ENCODE assay signal across 1 fruit fly cellular context in genomic region chr3R:26008892-26009539, dm6.
TF ChIP-seq lines count a peak whose summit lies in the region.

No protein-coding gene starts in this region.

TF ChIP-seq in whole organism, embryonic, 481 proteins besides CTCF, POLR2A, EP300 and RAD21 (continued from another document and continues in another):
- TF ChIP-seq pb (GFP tag; optimal IDR thresholded peaks at IDR 0.05; lab: Kevin White, UChicago) (peak; percentile 58), CG7372 (GFP tag; IDR thresholded peaks at IDR 0.05; lab: Robert Waterston, UW) (peak; percentile 82), Poxn (GFP tag; IDR thresholded peaks at IDR 0.05; lab: Robert Waterston, UW) (peak; percentile 63), gcm2 (GFP tag; optimal IDR thresholded peaks at IDR 0.05; lab: Kevin White, UChicago) (peak; percentile 67), CG9609 (GFP tag; optimal IDR thresholded peaks at IDR 0.05; lab: Kevin White, UChicago) (peak; percentile 78), yki (optimal IDR thresholded peaks at IDR 0.05; lab: Kevin White, UChicago) (no peak), CG8765 (GFP tag; IDR thresholded peaks at IDR 0.05; lab: Robert Waterston, UW) (0 out of 2 replicates have a peak, but pooled peaks have one; percentile 53), Antp (GFP tag; optimal IDR thresholded peaks at IDR 0.05; lab: Kevin White, UChicago) (peak; percentile 74), gfzf (GFP tag; optimal IDR thresholded peaks at IDR 0.05; lab: Kevin White, UChicago) (no peak), crol (GFP tag; IDR thresholded peaks at IDR 0.05; lab: Robert Waterston, UW) (peak; percentile 75), slbo (GFP tag; IDR thresholded peaks at IDR 0.05; lab: Robert Waterston, UW) (peak; percentile 78), bbx (GFP tag; IDR thresholded peaks at IDR 0.05; lab: Robert Waterston, UW; ENCODE audit: partially characterized antibody) (no peak), bab2 (GFP tag; optimal IDR thresholded peaks at IDR 0.05; lab: Kevin White, UChicago) (peak; percentile 88), Ets65A (GFP tag; lab: Kevin White, UChicago) (peak; percentile 97), CG2116 (GFP tag; optimal IDR thresholded peaks at IDR 0.05; lab: Kevin White, UChicago) (peak; percentile 34), CG10267 (tag; optimal IDR thresholded peaks at IDR 0.05; lab: Kevin White, UChicago) (peak; percentile 85), Atf3 (GFP tag; optimal IDR thresholded peaks at IDR 0.05; lab: Kevin White, UChicago) (peak; percentile 84), CG14441 (GFP tag; IDR thresholded peaks at IDR 0.05; lab: Robert Waterston, UW) (peak; percentile 86), fd102C (GFP tag; optimal IDR thresholded peaks at IDR 0.05; lab: Kevin White, UChicago) (no peak), CG15601 (tag; optimal IDR thresholded peaks at IDR 0.05; lab: Kevin White, UChicago) (peak; percentile 88), nom (GFP tag; optimal IDR thresholded peaks at IDR 0.05; lab: Kevin White, UChicago) (peak; percentile 94), tna (GFP tag; IDR thresholded peaks at IDR 0.05; lab: Robert Waterston, UW; ENCODE audit: partially characterized antibody) (no peak), lmd (GFP tag; IDR thresholded peaks at IDR 0.05; lab: Robert Waterston, UW) (peak; percentile 89), ham (GFP tag; IDR thresholded peaks at IDR 0.05; lab: Robert Waterston, UW) (no peak), hkb (optimal IDR thresholded peaks at IDR 0.05; lab: Kevin White, UChicago) (no peak), hkb (GFP tag; IDR thresholded peaks at IDR 0.05; lab: Robert Waterston, UW) (peak; percentile 88), Hsf (GFP tag; optimal IDR thresholded peaks at IDR 0.05; lab: Kevin White, UChicago) (peak; percentile 91), CG32772 (GFP tag; IDR thresholded peaks at IDR 0.05; lab: Robert Waterston, UW) (peak; percentile 85), Bteb2 (GFP tag; optimal IDR thresholded peaks at IDR 0.05; lab: Kevin White, UChicago) (peak; percentile 76), CG17385 (GFP tag; optimal IDR thresholded peaks at IDR 0.05; lab: Kevin White, UChicago) (peak; percentile 85), jigr1 (GFP tag; IDR thresholded peaks at IDR 0.05; lab: Robert Waterston, UW) (peak; percentile 63; the same call in 1 of the 3 replicates), CG15696 (tag; optimal IDR thresholded peaks at IDR 0.05; lab: Kevin White, UChicago) (peak; percentile 62), disco-r (GFP tag; optimal IDR thresholded peaks at IDR 0.05; lab: Kevin White, UChicago) (peak; percentile 84), CG8281 (tag; optimal IDR thresholded peaks at IDR 0.05; lab: Kevin White, UChicago) (peak; percentile 62), CG2199 (GFP tag; IDR thresholded peaks at IDR 0.05; lab: Robert Waterston, UW) (0 out of 3 replicates have a peak, but pooled peaks have one; percentile 47), Hmx (GFP tag; optimal IDR thresholded peaks at IDR 0.05; lab: Kevin White, UChicago) (peak; percentile 60), emc (GFP tag; optimal IDR thresholded peaks at IDR 0.05; lab: Kevin White, UChicago) (peak; percentile 31), Spps (tag; optimal IDR thresholded peaks at IDR 0.05; lab: Kevin White, UChicago) (peak; percentile 86), Dad (GFP tag; optimal IDR thresholded peaks at IDR 0.05; lab: Kevin White, UChicago) (peak; percentile 82), CG13424 (tag; optimal IDR thresholded peaks at IDR 0.05; lab: Kevin White, UChicago) (peak; percentile 92), salm (tag; optimal IDR thresholded peaks at IDR 0.05; lab: Kevin White, UChicago) (peak; percentile 78), CG1024 (GFP tag; IDR thresholded peaks at IDR 0.05; lab: Robert Waterston, UW) (peak; percentile 73), CG1529 (GFP tag; optimal IDR thresholded peaks at IDR 0.05; lab: Kevin White, UChicago) (peak; percentile 80), CG9817 (tag; optimal IDR thresholded peaks at IDR 0.05; lab: Kevin White, UChicago) (peak; percentile 78), Sry-δ (GFP tag; optimal IDR thresholded peaks at IDR 0.05; lab: Kevin White, UChicago) (peak; percentile 45), caup (GFP tag; optimal IDR thresholded peaks at IDR 0.05; lab: Kevin White, UChicago; ENCODE audit: severe bottlenecking) (peak; percentile 75), CG4854 (GFP tag; optimal IDR thresholded peaks at IDR 0.05; lab: Kevin White, UChicago) (peak; percentile 74), odd (GFP tag; optimal IDR thresholded peaks at IDR 0.05; lab: Kevin White, UChicago) (peak; percentile 81), Stat92E (GFP tag; optimal IDR thresholded peaks at IDR 0.05; lab: Kevin White, UChicago) (peak in 1 of 3 experiments; percentile 77), HmgZ (tag; optimal IDR thresholded peaks at IDR 0.05; lab: Kevin White, UChicago) (peak; percentile 77), repo (GFP tag; optimal IDR thresholded peaks at IDR 0.05; lab: Kevin White, UChicago) (peak; percentile 80), ato (GFP tag; IDR thresholded peaks at IDR 0.05; lab: Robert Waterston, UW; ENCODE audit: partially characterized antibody) (no peak), pum (GFP tag; optimal IDR thresholded peaks at IDR 0.05; lab: Kevin White, UChicago) (peak; percentile 84), sc (optimal IDR thresholded peaks at IDR 0.05; lab: Kevin White, UChicago) (no peak), sc (GFP tag; optimal IDR thresholded peaks at IDR 0.05; lab: Kevin White, UChicago) (peak; percentile 80), CG15073 (GFP tag; optimal IDR thresholded peaks at IDR 0.05; lab: Kevin White, UChicago) (peak; percentile 63), BEAF-32 (GFP tag; optimal IDR thresholded peaks at IDR 0.05; lab: Kevin White, UChicago) (no peak), CG32767 (GFP tag; IDR thresholded peaks at IDR 0.05; lab: Robert Waterston, UW) (peak; percentile 83), Pdp1 (GFP tag; optimal IDR thresholded peaks at IDR 0.05; lab: Kevin White, UChicago) (peak; percentile 86 to 87), Mes4 (GFP tag; optimal IDR thresholded peaks at IDR 0.05; lab: Kevin White, UChicago) (peak; percentile 84), trem (tag; optimal IDR thresholded peaks at IDR 0.05; lab: Kevin White, UChicago) (peak; percentile 88), CG14965 (GFP tag; optimal IDR thresholded peaks at IDR 0.05; lab: Kevin White, UChicago; ENCODE audit: borderline replicate concordance) (peak; percentile 50), CG3281 (GFP tag; optimal IDR thresholded peaks at IDR 0.05; lab: Kevin White, UChicago) (peak; percentile 86), CG6791 (GFP tag; IDR thresholded peaks at IDR 0.05; lab: Robert Waterston, UW; ENCODE audit: partially characterized antibody) (no peak), Eip74EF (GFP tag; optimal IDR thresholded peaks at IDR 0.05; lab: Kevin White, UChicago) (peak in 1 of 2 experiments; percentile 90), bowl (GFP tag; IDR thresholded peaks at IDR 0.05; lab: Robert Waterston, UW) (peak; percentile 57; the same call in 1 of the 2 replicates), CG6854 (GFP tag; optimal IDR thresholded peaks at IDR 0.05; lab: Kevin White, UChicago) (peak; percentile 75), CG10565 (GFP tag; optimal IDR thresholded peaks at IDR 0.05; lab: Kevin White, UChicago) (no peak), lilli (GFP tag; optimal IDR thresholded peaks at IDR 0.05; lab: Kevin White, UChicago) (peak; percentile 91), CG11085 (GFP tag; IDR thresholded peaks at IDR 0.05; lab: Robert Waterston, UW) (peak; percentile 53; the same call in 1 of the 2 replicates), btn (GFP tag; optimal IDR thresholded peaks at IDR 0.05; lab: Kevin White, UChicago) (peak; percentile 84), zfh1 (GFP tag; IDR thresholded peaks at IDR 0.05; lab: Robert Waterston, UW) (peak; percentile 84), Xrp1 (GFP tag; IDR thresholded peaks at IDR 0.05; lab: Robert Waterston, UW) (peak; percentile 92), Camta (GFP tag; optimal IDR thresholded peaks at IDR 0.05; lab: Kevin White, UChicago) (peak; percentile 90), CG12659 (GFP tag; optimal IDR thresholded peaks at IDR 0.05; lab: Kevin White, UChicago) (peak; percentile 87), lbe (GFP tag; optimal IDR thresholded peaks at IDR 0.05; lab: Kevin White, UChicago) (peak; percentile 95), ranshi (GFP tag; IDR thresholded peaks at IDR 0.05; lab: Robert Waterston, UW) (peak; percentile 85), CkIIα-i1 (GFP tag; IDR thresholded peaks at IDR 0.05; lab: Robert Waterston, UW) (no peak), CG3065 (GFP tag; optimal IDR thresholded peaks at IDR 0.05; lab: Kevin White, UChicago) (peak; percentile 66), cas (GFP tag; IDR thresholded peaks at IDR 0.05; lab: Robert Waterston, UW) (peak; percentile 38; the same call in 1 of the 2 replicates), Hmr (GFP tag; optimal IDR thresholded peaks at IDR 0.05; lab: Kevin White, UChicago) (peak; percentile 78), CG10366 (GFP tag; IDR thresholded peaks at IDR 0.05; lab: Robert Waterston, UW) (peak; percentile 85), wdn (GFP tag; IDR thresholded peaks at IDR 0.05; lab: Robert Waterston, UW) (peak; percentile 58), CG4282 (GFP tag; optimal IDR thresholded peaks at IDR 0.05; lab: Kevin White, UChicago) (peak; percentile 13), abd-A (tag; optimal IDR thresholded peaks at IDR 0.05; lab: Kevin White, UChicago) (peak; percentile 41), Nf-YC (tag; optimal IDR thresholded peaks at IDR 0.05; lab: Kevin White, UChicago) (peak; percentile 72), onecut (GFP tag; IDR thresholded peaks at IDR 0.05; lab: Robert Waterston, UW) (peak; percentile 72), lov (optimal IDR thresholded peaks at IDR 0.05; lab: Kevin White, UChicago) (no peak), lov (GFP tag; IDR thresholded peaks at IDR 0.05; lab: Robert Waterston, UW) (peak; percentile 69; the same call in 1 of the 3 replicates), CG10462 (GFP tag; optimal IDR thresholded peaks at IDR 0.05; lab: Kevin White, UChicago) (peak; percentile 76), CG11456 (GFP tag; IDR thresholded peaks at IDR 0.05; lab: Robert Waterston, UW) (peak; percentile 65; the same call in 1 of the 3 replicates), amos (GFP tag; IDR thresholded peaks at IDR 0.05; lab: Robert Waterston, UW; ENCODE audit: partially characterized antibody) (no peak), fu2 (GFP tag; optimal IDR thresholded peaks at IDR 0.05; lab: Kevin White, UChicago) (peak; percentile 67), Gsc (GFP tag; IDR thresholded peaks at IDR 0.05; lab: Robert Waterston, UW) (peak; percentile 67), CG12104 (GFP tag; optimal IDR thresholded peaks at IDR 0.05; lab: Kevin White, UChicago) (peak; percentile 76), ftz-f1 (GFP tag; optimal IDR thresholded peaks at IDR 0.05; lab: Kevin White, UChicago) (no peak), chinmo (GFP tag; IDR thresholded peaks at IDR 0.05; lab: Robert Waterston, UW; ENCODE audit: partially characterized antibody) (0 out of 4 replicates have a peak, but pooled peaks have one; percentile 22), ab (GFP tag; optimal IDR thresholded peaks at IDR 0.05; lab: Kevin White, UChicago) (peak; percentile 46), D19A (tag; optimal IDR thresholded peaks at IDR 0.05; lab: Kevin White, UChicago) (peak; percentile 89), CG33557 (GFP tag; optimal IDR thresholded peaks at IDR 0.05; lab: Kevin White, UChicago) (peak; percentile 80), CG13775 (GFP tag; optimal IDR thresholded peaks at IDR 0.05; lab: Kevin White, UChicago) (peak; percentile 80), slou (GFP tag; optimal IDR thresholded peaks at IDR 0.05; lab: Kevin White, UChicago) (peak; percentile 37), exex (tag; optimal IDR thresholded peaks at IDR 0.05; lab: Kevin White, UChicago) (peak; percentile 17), Abd-B (GFP tag; optimal IDR thresholded peaks at IDR 0.05; lab: Kevin White, UChicago) (peak; percentile 83), Hr3 (GFP tag; optimal IDR thresholded peaks at IDR 0.05; lab: Kevin White, UChicago) (peak; percentile 86), wek (GFP tag; optimal IDR thresholded peaks at IDR 0.05; lab: Kevin White, UChicago) (peak; percentile 58), CG31224 (GFP tag; IDR thresholded peaks at IDR 0.05; lab: Robert Waterston, UW) (0 out of 2 replicates have a peak, but pooled peaks have one; percentile 37), CG10431 (GFP tag; optimal IDR thresholded peaks at IDR 0.05; lab: Kevin White, UChicago) (peak; percentile 69), CG34224 (GFP tag; IDR thresholded peaks at IDR 0.05; lab: Robert Waterston, UW; ENCODE audit: partially characterized antibody) (no peak), Opbp (GFP tag; IDR thresholded peaks at IDR 0.05; lab: Robert Waterston, UW; ENCODE audit: partially characterized antibody) (no peak), dpn (GFP tag; optimal IDR thresholded peaks at IDR 0.05; lab: Kevin White, UChicago) (peak; percentile 90 to 91), hth (optimal IDR thresholded peaks at IDR 0.05; lab: Kevin White, UChicago) (no peak), knrl (GFP tag; IDR thresholded peaks at IDR 0.05; lab: Robert Waterston, UW; ENCODE audit: partially characterized antibody) (no peak), sisA (GFP tag; IDR thresholded peaks at IDR 0.05; lab: Robert Waterston, UW) (peak; percentile 90), CG14667 (GFP tag; IDR thresholded peaks at IDR 0.05; lab: Robert Waterston, UW) (peak; percentile 84), klu (GFP tag; IDR thresholded peaks at IDR 0.05; lab: Robert Waterston, UW) (peak; percentile 83), bsh (GFP tag; optimal IDR thresholded peaks at IDR 0.05; lab: Kevin White, UChicago) (peak; percentile 93 to 95), CG16863 (GFP tag; optimal IDR thresholded peaks at IDR 0.05; lab: Kevin White, UChicago) (peak; percentile 88), nerfin-2 (GFP tag; IDR thresholded peaks at IDR 0.05; lab: Robert Waterston, UW; ENCODE audit: partially characterized antibody) (no peak), CG33213 (GFP tag; optimal IDR thresholded peaks at IDR 0.05; lab: Kevin White, UChicago) (peak; percentile 80), CG9876 (GFP tag; optimal IDR thresholded peaks at IDR 0.05; lab: Kevin White, UChicago) (peak; percentile 68), CG7987 (GFP tag; optimal IDR thresholded peaks at IDR 0.05; lab: Kevin White, UChicago) (peak; percentile 41), jing (GFP tag; optimal IDR thresholded peaks at IDR 0.05; lab: Kevin White, UChicago) (peak; percentile 80), CG17359 (tag; optimal IDR thresholded peaks at IDR 0.05; lab: Kevin White, UChicago) (peak; percentile 91), aop (GFP tag; IDR thresholded peaks at IDR 0.05; lab: Robert Waterston, UW) (peak; percentile 40; the same call in 1 of the 2 replicates), Mrtf (GFP tag; IDR thresholded peaks at IDR 0.05; lab: Robert Waterston, UW) (peak; percentile 86), CG15269 (tag; optimal IDR thresholded peaks at IDR 0.05; lab: Kevin White, UChicago) (peak; percentile 88), NC2α (GFP tag; optimal IDR thresholded peaks at IDR 0.05; lab: Kevin White, UChicago) (peak; percentile 50)
